Worm (Caenorhabditis elegans): ENCODE results near the gene nta-1.

DNA sequence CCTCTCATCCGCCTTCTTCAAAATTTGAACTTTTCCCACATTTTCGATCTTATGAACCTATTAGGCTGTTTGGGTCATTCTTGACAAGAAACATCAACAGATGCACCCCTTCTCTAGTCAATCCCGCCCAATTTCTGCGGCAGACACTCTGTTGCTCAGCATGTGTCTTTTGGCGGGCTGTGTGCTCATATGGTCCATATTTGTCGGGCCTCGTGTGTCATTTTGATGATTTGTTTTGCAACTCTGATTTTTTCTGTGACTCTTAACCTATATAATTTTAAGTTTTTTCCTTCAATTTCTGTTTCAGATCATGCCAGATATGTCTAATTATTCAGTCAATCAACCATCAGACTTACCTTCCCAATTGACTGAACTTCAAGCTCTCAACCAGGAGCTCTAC lies 43.5 kb upstream of the nta-1 start, which contains the start of gene T24E12.13:
- TF ChIP-seq pqm-1 (tag; optimal IDR thresholded peaks at IDR 0.05) (no peak), tbx-2 (tag; optimal IDR thresholded peaks at IDR 0.05) (no peak), nhr-237 (tag; optimal IDR thresholded peaks at IDR 0.05) (no peak), nfya-1 (tag; optimal IDR thresholded peaks at IDR 0.05; ENCODE audit: insufficient read depth) (no peak), ceh-16 (tag; optimal IDR thresholded peaks at IDR 0.05) (no peak), mdl-1 (tag; optimal IDR thresholded peaks at IDR 0.05) (no peak), jun-1 (tag; optimal IDR thresholded peaks at IDR 0.05) (no peak), zag-1 (tag; optimal IDR thresholded peaks at IDR 0.05) (no peak), sea-2 (GFP tag; optimal IDR thresholded peaks at IDR 0.05) (no peak)

Data from whole organism, L3 larva.